Fruit fly (Drosophila melanogaster) whole organism: ENCODE measurements around the gene spn-E.

Experiments used
- CG8478 ChIP-seq: fragments of >200 bp; optimal IDR thresholded peaks from 2 replicates; lab custom pipeline; 2018; ENCODE audit warnings: inconsistent platforms
- Dll ChIP-seq: fragments of >200 bp; optimal IDR thresholded peaks from 2 replicates; lab custom pipeline; 2017
- EcR ChIP-seq, 2 experiments: fragments of >200 bp; optimal IDR thresholded peaks; 2 replicates each; lab custom pipeline; 2017; ENCODE audit warnings: missing biosample characterization in 2 of 2, missing genetic modification characterization in 2 of 2, missing genetic modification reagents in 2 of 2
- pan ChIP-seq: fragments of >200 bp; optimal IDR thresholded peaks from 2 replicates; lab custom pipeline; 2017
- psq ChIP-seq: fragments of >200 bp; optimal IDR thresholded peaks from 2 replicates; lab custom pipeline; 2017
- usp ChIP-seq: fragments of >200 bp; optimal IDR thresholded peaks from 2 replicates; lab custom pipeline; 2017; ENCODE audit warnings: missing biosample characterization, missing genetic modification characterization, mixed read lengths

spn-E gene

dm6 chr3R:15836864-15837824 is at the start of gene spn-E, which contains the start of gene ND-23:
TSS of gene spn-E (plus strand) at chr3R:15837419.
TSS of gene ND-23 (minus strand) at chr3R:15837117.
- no peak for TF ChIP-seq EcR (GFP tag; optimal IDR thresholded peaks at IDR 0.05; lab: Kevin White, UChicago)
- no peak for TF ChIP-seq usp
- TF ChIP-seq Dll (lab: Kevin White, UChicago): no peak
- TF ChIP-seq psq (lab: Kevin White, UChicago): no peak
- TF ChIP-seq CG8478 (lab: Kevin White, UChicago): no peak
- TF ChIP-seq pan (lab: Kevin White, UChicago): no peak

dm6 chr3R:15788221-15788620 is 49.0 kb upstream of the spn-E start, which contains the start of gene Uros2:
TSS of gene Uros2 (plus strand) at chr3R:15788521.
- TF ChIP-seq CG8478 (lab: Kevin White, UChicago) (no peak), EcR (GFP tag; optimal IDR thresholded peaks at IDR 0.05; lab: Kevin White, UChicago) (no peak), Dll (lab: Kevin White, UChicago) (no peak), pan (lab: Kevin White, UChicago) (no peak), psq (lab: Kevin White, UChicago) (no peak), usp (no peak)

- TF ChIP-seq psq (lab: Kevin White, UChicago): no peak
- TF ChIP-seq usp: no peak
- TF ChIP-seq CG8478 (lab: Kevin White, UChicago): no peak
These were observed 44.8 kb upstream of the spn-E start, which contains the start of gene Acyp2 for dm6 chr3R:15792427-15792826. TSS of gene Acyp2 (plus strand) at chr3R:15792688.

dm6 chr3R:15793372-15793802 is 43.8 kb upstream of the spn-E start, which contains the start of gene nsl1:
TSS of gene nsl1 (plus strand) at chr3R:15793782.
- TF ChIP-seq pan (lab: Kevin White, UChicago): no peak
- peak; percentile 75 for TF ChIP-seq CG8478 (lab: Kevin White, UChicago)

- TF ChIP-seq Dll (lab: Kevin White, UChicago) (no peak), EcR (GFP tag; optimal IDR thresholded peaks at IDR 0.05; lab: Kevin White, UChicago) (no peak), CG8478 (lab: Kevin White, UChicago) (peak; percentile 91), pan (lab: Kevin White, UChicago) (no peak)
These were observed 42.9 kb upstream of the spn-E start for dm6 chr3R:15794258-15794727.

dm6 chr3R:15802006-15802405 is 35.2 kb upstream of the spn-E start, which contains the start of gene CG9593:
TSS of gene CG9593 (plus strand) at chr3R:15802275.
- TF ChIP-seq pan (lab: Kevin White, UChicago): no peak
- TF ChIP-seq usp: no peak
- no peak for TF ChIP-seq EcR (GFP tag; optimal IDR thresholded peaks at IDR 0.05; lab: Kevin White, UChicago)
- no peak for TF ChIP-seq Dll (lab: Kevin White, UChicago)
- TF ChIP-seq CG8478 (lab: Kevin White, UChicago): no peak
- no peak for TF ChIP-seq psq (lab: Kevin White, UChicago)

- TF ChIP-seq EcR (GFP tag; optimal IDR thresholded peaks at IDR 0.05; lab: Kevin White, UChicago) (no peak), usp (no peak), CG8478 (lab: Kevin White, UChicago) (no peak), pan (lab: Kevin White, UChicago) (no peak), Dll (lab: Kevin White, UChicago) (no peak), psq (lab: Kevin White, UChicago) (no peak)
These were observed 33.4 kb upstream of the spn-E start, which contains the start of gene alpha-Man-IIb for dm6 chr3R:15803502-15804461. TSS of gene alpha-Man-IIb (plus strand) at chr3R:15804248.

- no peak for TF ChIP-seq psq (lab: Kevin White, UChicago)
- TF ChIP-seq EcR (GFP tag; optimal IDR thresholded peaks at IDR 0.05; lab: Kevin White, UChicago): no peak
- TF ChIP-seq pan (lab: Kevin White, UChicago): no peak
- no peak for TF ChIP-seq Dll (lab: Kevin White, UChicago)
- no peak for TF ChIP-seq CG8478 (lab: Kevin White, UChicago)
- no peak for TF ChIP-seq usp
These were observed 32.5 kb upstream of the spn-E start for dm6 chr3R:15804678-15805077.

dm6 chr3R:15806341-15806740 is 30.9 kb upstream of the spn-E start:
- TF ChIP-seq Dll (lab: Kevin White, UChicago) (no peak), pan (lab: Kevin White, UChicago) (no peak), psq (lab: Kevin White, UChicago) (no peak), EcR (GFP tag; optimal IDR thresholded peaks at IDR 0.05; lab: Kevin White, UChicago) (no peak), CG8478 (lab: Kevin White, UChicago) (no peak), usp (no peak)

- no peak for TF ChIP-seq pan (lab: Kevin White, UChicago)
- TF ChIP-seq CG8478 (lab: Kevin White, UChicago): no peak
- TF ChIP-seq psq (lab: Kevin White, UChicago): no peak
- no peak for TF ChIP-seq Dll (lab: Kevin White, UChicago)
- no peak for TF ChIP-seq usp
- no peak for TF ChIP-seq EcR (GFP tag; optimal IDR thresholded peaks at IDR 0.05; lab: Kevin White, UChicago)
These were observed 29.9 kb upstream of the spn-E start for dm6 chr3R:15807306-15807705.
